Worm (Caenorhabditis elegans): ENCODE measurements around the gene rad-51.
A peak's percentile ranks its signal among the peaks of the same experiment; 100 is the strongest.

rad-51 gene

ce11 chrIV:10286655-10287054 is 2.6 kb upstream of the rad-51 start, which contains the start of gene ebax-1:
TSS of gene ebax-1 (plus strand) at chrIV:10286955.
- TF ChIP-seq dao-5 (tag; optimal IDR thresholded peaks at IDR 0.05) (no peak), W03F9.2 (tag; optimal IDR thresholded peaks at IDR 0.05) (no peak), him-1 (tag; optimal IDR thresholded peaks at IDR 0.05) (no peak)

ce11 chrIV:10285328-10285727 is 1.3 kb upstream of the rad-51 start:
- TF ChIP-seq him-1 (tag; optimal IDR thresholded peaks at IDR 0.05) (no peak), W03F9.2 (tag; optimal IDR thresholded peaks at IDR 0.05) (no peak), dao-5 (tag; optimal IDR thresholded peaks at IDR 0.05) (no peak)

DNA sequence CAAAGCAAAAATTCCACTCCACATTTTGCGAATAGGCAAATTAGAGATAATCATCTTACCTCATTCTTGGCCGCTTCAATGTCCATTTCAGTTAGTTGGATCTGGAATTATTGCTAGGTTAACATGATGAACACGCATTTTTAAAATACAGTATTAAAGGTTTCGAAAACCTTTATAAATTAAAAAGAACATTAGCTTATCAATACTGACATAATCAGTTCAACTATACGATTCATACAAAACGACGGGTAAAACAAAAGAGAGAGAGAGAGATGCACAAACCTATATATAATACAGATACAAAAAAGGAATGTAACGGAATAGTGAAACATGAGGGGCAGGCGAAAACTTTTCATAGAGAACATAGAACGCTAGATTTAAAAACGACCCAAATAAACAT is 2.6 kb downstream of the rad-51 start, which contains the start of gene thk-1:
TSS of gene thk-1 (minus strand) at position 101 of the 400 bp plus-strand sequence.
- TF ChIP-seq W03F9.2 (tag; optimal IDR thresholded peaks at IDR 0.05) (no peak), dao-5 (tag; optimal IDR thresholded peaks at IDR 0.05) (no peak), him-1 (tag; optimal IDR thresholded peaks at IDR 0.05) (no peak)

- TF ChIP-seq dao-5 (tag; optimal IDR thresholded peaks at IDR 0.05) (no peak), W03F9.2 (tag; optimal IDR thresholded peaks at IDR 0.05) (no peak), him-1 (tag; optimal IDR thresholded peaks at IDR 0.05) (no peak)
These were observed 6.3 kb downstream of the rad-51 start, which contains the start of gene Y43C5A.4 for ce11 chrIV:10277716-10278115. TSS of gene Y43C5A.4 (plus strand) at chrIV:10278016.

DNA sequence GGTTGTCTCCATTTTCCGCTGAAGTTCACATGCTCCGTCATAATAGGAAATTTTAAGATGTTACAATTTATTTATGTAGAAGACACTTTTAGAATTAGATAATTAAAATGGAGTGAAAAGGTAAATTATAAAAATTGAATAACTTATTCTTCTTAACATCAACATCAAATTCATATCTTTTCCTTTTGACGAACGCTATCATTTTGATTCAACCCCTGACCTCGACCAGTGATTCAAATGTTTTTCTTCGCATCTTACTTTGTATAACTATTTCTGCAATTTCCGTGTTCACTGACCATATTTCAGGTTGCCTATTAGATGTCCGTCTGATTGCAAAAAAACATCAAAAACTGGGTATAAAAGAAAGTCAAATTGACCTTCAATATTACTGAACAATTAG is 7.1 kb downstream of the rad-51 start, which contains the start of gene Y43C5A.7:
TSS of gene Y43C5A.7 (plus strand) at position 301 of the 400 bp plus-strand sequence.
- TF ChIP-seq him-1 (tag; optimal IDR thresholded peaks at IDR 0.05) (no peak), W03F9.2 (tag; optimal IDR thresholded peaks at IDR 0.05) (no peak), dao-5 (tag; optimal IDR thresholded peaks at IDR 0.05) (no peak)

DNA sequence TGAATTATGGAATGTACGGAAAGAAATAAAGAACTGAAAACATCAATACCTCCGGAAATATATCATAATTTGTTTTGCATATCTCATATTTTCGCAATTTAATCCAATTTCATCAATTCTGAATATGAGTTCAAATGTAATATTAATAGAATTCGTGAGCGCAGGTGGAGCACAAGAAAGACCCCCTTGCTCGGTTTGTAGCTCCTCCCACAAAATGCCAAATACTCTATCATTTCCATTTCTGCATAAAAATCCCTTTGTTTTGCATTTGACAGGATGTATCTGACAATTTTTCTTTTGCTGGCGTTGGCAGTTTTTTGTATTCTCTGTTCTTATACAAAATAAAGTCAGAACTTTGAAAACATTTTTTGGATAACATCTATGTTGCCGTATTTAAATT is 9.0 kb downstream of the rad-51 start:
- TF ChIP-seq W03F9.2 (tag; optimal IDR thresholded peaks at IDR 0.05) (no peak), him-1 (tag; optimal IDR thresholded peaks at IDR 0.05) (no peak), dao-5 (tag; optimal IDR thresholded peaks at IDR 0.05) (no peak)

ce11 chrIV:10273781-10274313 is 10.2 kb downstream of the rad-51 start, which contains the start of gene Y43C5A.3:
TSS of gene Y43C5A.3 (plus strand) at chrIV:10274036.
- TF ChIP-seq dao-5 (tag; optimal IDR thresholded peaks at IDR 0.05) (no peak), W03F9.2 (tag; optimal IDR thresholded peaks at IDR 0.05) (no peak), him-1 (tag; optimal IDR thresholded peaks at IDR 0.05) (no peak)

DNA sequence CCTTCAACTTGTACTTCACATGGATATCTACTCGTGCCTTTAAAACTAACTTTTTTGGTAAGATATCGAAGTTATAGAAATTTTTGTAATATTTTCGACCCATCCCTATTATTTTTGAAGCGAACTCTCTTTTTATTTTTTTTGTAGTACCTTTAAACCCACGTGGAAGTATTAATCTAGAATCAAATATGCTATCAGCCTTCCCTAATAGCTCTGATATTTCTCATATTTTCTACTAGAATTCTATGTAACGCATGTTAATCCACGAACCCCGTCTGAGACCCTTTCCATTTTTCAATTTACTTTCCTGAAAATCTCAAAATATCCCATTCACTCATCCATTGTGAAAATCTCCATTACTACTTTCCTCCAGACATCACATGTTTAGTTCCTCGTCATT is 10.7 kb downstream of the rad-51 start:
- TF ChIP-seq him-1 (tag; optimal IDR thresholded peaks at IDR 0.05) (no peak), dao-5 (tag; optimal IDR thresholded peaks at IDR 0.05) (no peak), W03F9.2 (tag; optimal IDR thresholded peaks at IDR 0.05) (no peak)

ce11 chrIV:10269137-10269933 is 14.7 kb downstream of the rad-51 start, which contains the start of the genes nspd-7 and Y43C5A.2:
TSS of gene nspd-7 (minus strand) at chrIV:10269187.
TSS of gene Y43C5A.2 (plus strand) at chrIV:10269883.
- no peak for TF ChIP-seq W03F9.2 (tag; optimal IDR thresholded peaks at IDR 0.05)
- TF ChIP-seq dao-5 (tag; optimal IDR thresholded peaks at IDR 0.05), result no peak
- no peak for TF ChIP-seq him-1 (tag; optimal IDR thresholded peaks at IDR 0.05)

- TF ChIP-seq dao-5 (tag; optimal IDR thresholded peaks at IDR 0.05), result no peak
- TF ChIP-seq him-1 (tag; optimal IDR thresholded peaks at IDR 0.05), result no peak
- no peak for TF ChIP-seq W03F9.2 (tag; optimal IDR thresholded peaks at IDR 0.05)
These were observed 23.0 kb downstream of the rad-51 start for ce11 chrIV:10261061-10261460.

- no peak for TF ChIP-seq dao-5 (tag; optimal IDR thresholded peaks at IDR 0.05)
These were observed 24.5 kb downstream of the rad-51 start, which contains the start of gene F01G10.9 for ce11 chrIV:10259557-10259956. TSS of gene F01G10.9 (minus strand) at chrIV:10259657.

ce11 chrIV:10252886-10253639 is 31.0 kb downstream of the rad-51 start:
- no peak for TF ChIP-seq dao-5 (tag; optimal IDR thresholded peaks at IDR 0.05)
- no peak for TF ChIP-seq him-1 (tag; optimal IDR thresholded peaks at IDR 0.05)
- no peak for TF ChIP-seq W03F9.2 (tag; optimal IDR thresholded peaks at IDR 0.05)

DNA sequence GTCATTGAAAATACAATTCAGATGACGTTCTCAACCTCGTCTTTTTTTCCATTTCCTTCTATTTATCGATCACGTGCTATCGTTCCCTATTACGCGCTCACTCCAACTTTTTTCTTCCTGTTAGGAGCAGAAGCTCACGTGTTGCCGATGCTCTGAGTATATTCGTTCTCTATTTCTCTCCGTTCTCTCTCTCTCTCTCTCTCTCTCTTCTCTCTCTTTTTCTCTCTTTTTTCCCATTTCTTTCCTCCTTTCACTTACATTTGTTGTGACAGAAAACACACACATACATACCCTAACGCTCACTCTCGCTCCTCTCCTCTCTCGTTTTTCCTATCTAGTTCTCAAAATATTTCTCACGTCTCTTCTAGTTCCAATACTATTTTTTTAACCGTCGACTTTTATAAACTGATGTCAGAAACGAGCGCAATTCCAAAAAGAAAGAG is 31.7 kb downstream of the rad-51 start:
- TF ChIP-seq him-1 (tag; optimal IDR thresholded peaks at IDR 0.05) (peak; percentile 83), dao-5 (tag; optimal IDR thresholded peaks at IDR 0.05) (no peak), W03F9.2 (tag; optimal IDR thresholded peaks at IDR 0.05) (peak; percentile 69)

All from whole organism, L4/young adult.